Worm (Caenorhabditis elegans) whole organism, young adult: ENCODE measurements around the gene hif-1.

Experiments used
- B0261.1 ChIP-seq: sonication (generic microtip); optimal IDR thresholded peaks from 2 replicates; lab custom pipeline; 2016; ENCODE audit warnings: mild to moderate bottlenecking, missing genetic modification characterization, moderate library complexity, missing compliant biosample characterization
- C17E4.6 ChIP-seq: fragments of 200-800 bp; sonication (Bioruptor generic); IDR thresholded peaks from 2 replicates; pipeline ENCODE4 v1.3.6; 2022; ENCODE audit warnings: missing genetic modification reagents, missing genetic modification characterization, missing compliant biosample characterization
- F23B12.7 ChIP-seq: sonication (generic microtip); optimal IDR thresholded peaks from 2 replicates; lab custom pipeline; 2017; ENCODE audit warnings: missing genetic modification characterization, mild to moderate bottlenecking, missing compliant biosample characterization, antibody characterized with exemption, moderate library complexity; ENCODE audit not compliant: insufficient read depth
- F37B4.10 ChIP-seq: fragments of 200-800 bp; sonication (Bioruptor generic); IDR thresholded peaks from 2 replicates; pipeline ENCODE4 v1.3.6; 2022; ENCODE audit warnings: missing genetic modification characterization, missing compliant biosample characterization
- F57A8.1 ChIP-seq: fragments of 200-800 bp; sonication (Bioruptor generic); optimal IDR thresholded peaks from 2 replicates; lab custom pipeline; 2018; ENCODE audit warnings: mild to moderate bottlenecking, missing genetic modification characterization, moderate library complexity, missing compliant biosample characterization
- Y53F4B.3 ChIP-seq: fragments of 200-800 bp; sonication (Bioruptor generic); IDR thresholded peaks from 2 replicates; pipeline ENCODE4 v1.3.6; 2022; ENCODE audit warnings: missing genetic modification reagents, missing genetic modification characterization, missing compliant biosample characterization
- Y56A3A.18 ChIP-seq: fragments of 200-800 bp; sonication (Bioruptor generic); IDR thresholded peaks from 2 replicates; pipeline ENCODE4 v1.3.6; 2022; ENCODE audit warnings: missing genetic modification reagents, missing genetic modification characterization, missing compliant biosample characterization
- Y67H2A.10 ChIP-seq: fragments of 200-800 bp; sonication (Bioruptor generic); conservative IDR thresholded peaks from 2 replicates; pipeline ENCODE4 v1.3.6; 2022; ENCODE audit warnings: missing genetic modification reagents, missing genetic modification characterization, missing compliant biosample characterization
- Y79H2A.3 ChIP-seq: fragments of 200-800 bp; sonication (Bioruptor generic); conservative IDR thresholded peaks from 2 replicates; pipeline ENCODE4 v1.3.6; 2022; ENCODE audit warnings: missing genetic modification reagents, missing genetic modification characterization, missing compliant biosample characterization
- aptf-3 ChIP-seq: fragments of 200-800 bp; sonication (Bioruptor generic); IDR thresholded peaks from 2 replicates; pipeline ENCODE4 v1.3.6; 2022; ENCODE audit warnings: missing genetic modification characterization, missing compliant biosample characterization
- atf-7 ChIP-seq: sonication (generic microtip); optimal IDR thresholded peaks from 2 replicates; lab custom pipeline; 2017; ENCODE audit warnings: mild to moderate bottlenecking, missing genetic modification characterization, missing compliant biosample characterization
- attf-5 ChIP-seq: fragments of 200-800 bp; sonication (Bioruptor generic); optimal IDR thresholded peaks from 2 replicates; lab custom pipeline; 2018; ENCODE audit warnings: mild to moderate bottlenecking, missing genetic modification characterization, missing compliant biosample characterization
- attf-6 ChIP-seq: fragments of 200-800 bp; sonication (Bioruptor generic); IDR thresholded peaks from 2 replicates; pipeline ENCODE4 v1.3.6; 2022; ENCODE audit warnings: missing genetic modification reagents, missing genetic modification characterization, missing compliant biosample characterization
- cebp-1 ChIP-seq, 2 experiments: fragments of 200-800 bp in 1 of 2; sonication (Bioruptor generic) in 1 of 2; sonication (generic microtip) in 1 of 2; IDR thresholded peaks in 1 of 2; optimal IDR thresholded peaks in 1 of 2; 2 replicates each; pipeline versions ENCODE4 v1.3.6 to Lab custom; 2017 to 2022; ENCODE audit warnings: missing compliant biosample characterization in 2 of 2, missing genetic modification characterization in 2 of 2, mild to moderate bottlenecking in 1 of 2, missing genetic modification reagents in 1 of 2, moderate library complexity in 1 of 2
- cebp-2 ChIP-seq: fragments of 200-800 bp; sonication (Bioruptor generic); IDR thresholded peaks from 2 replicates; pipeline ENCODE4 v1.3.6; 2022; ENCODE audit warnings: missing genetic modification characterization, missing compliant biosample characterization
- dox-1 ChIP-seq: fragments of 200-800 bp; sonication (Bioruptor generic); IDR thresholded peaks from 2 replicates; pipeline ENCODE4 v1.3.6; 2022; ENCODE audit warnings: missing genetic modification reagents, missing genetic modification characterization, missing compliant biosample characterization
- efl-1 ChIP-seq: fragments of 150-350 bp; optimal IDR thresholded peaks from 2 replicates; lab custom pipeline; 2014; ENCODE audit warnings: missing biosample characterization, missing genetic modification reagents, missing genetic modification characterization
- egl-18 ChIP-seq: fragments of 200-800 bp; sonication (Bioruptor generic); IDR thresholded peaks from 2 replicates; pipeline ENCODE4 v1.3.6; 2022; ENCODE audit warnings: missing genetic modification reagents, missing genetic modification characterization, missing compliant biosample characterization
- egrh-3 ChIP-seq: fragments of 200-800 bp; sonication (Bioruptor generic); IDR thresholded peaks from 2 replicates; pipeline ENCODE4 v1.3.6; 2022; ENCODE audit warnings: missing genetic modification reagents, missing genetic modification characterization, missing compliant biosample characterization
- ets-4 ChIP-seq: fragments of 200-800 bp; sonication (Bioruptor generic); optimal IDR thresholded peaks from 2 replicates; lab custom pipeline; 2018; ENCODE audit warnings: mild to moderate bottlenecking, missing genetic modification characterization, missing compliant biosample characterization
- gei-17 ChIP-seq: fragments of 200-800 bp; sonication (Bioruptor generic); optimal IDR thresholded peaks from 2 replicates; lab custom pipeline; 2018; ENCODE audit warnings: mild to moderate bottlenecking, missing genetic modification characterization, missing compliant biosample characterization
- hmg-1.2 ChIP-seq: fragments of 200-800 bp; sonication (Bioruptor generic); IDR thresholded peaks from 2 replicates; pipeline ENCODE4 v1.3.6; 2022; ENCODE audit warnings: missing genetic modification reagents, missing genetic modification characterization, missing compliant biosample characterization
- hsf-1 ChIP-seq: fragments of 200-800 bp; sonication (Bioruptor generic); IDR thresholded peaks from 2 replicates; pipeline ENCODE4 v1.3.6; 2022; ENCODE audit warnings: missing genetic modification reagents, missing genetic modification characterization, missing compliant biosample characterization
- lag-1 ChIP-seq: fragments of 200-800 bp; sonication (Bioruptor generic); IDR thresholded peaks from 2 replicates; pipeline ENCODE4 v1.3.6; 2022; ENCODE audit warnings: missing genetic modification reagents, missing genetic modification characterization, missing compliant biosample characterization
- lin-26 ChIP-seq: fragments of 200-800 bp; sonication (Bioruptor generic); IDR thresholded peaks from 2 replicates; pipeline ENCODE4 v1.3.6; 2022; ENCODE audit warnings: missing genetic modification reagents, missing genetic modification characterization, missing compliant biosample characterization
- lin-54 ChIP-seq: fragments of 200-800 bp; sonication (Bioruptor generic); optimal IDR thresholded peaks from 2 replicates; lab custom pipeline; 2018; ENCODE audit warnings: mild to moderate bottlenecking, missing genetic modification characterization, missing compliant biosample characterization
- lsy-27 ChIP-seq: sonication (generic microtip); optimal IDR thresholded peaks from 2 replicates; lab custom pipeline; 2017; ENCODE audit warnings: missing genetic modification characterization, mild to moderate bottlenecking, missing compliant biosample characterization, antibody characterized with exemption, missing genotype, borderline replicate concordance; ENCODE audit not compliant: insufficient read depth
- madf-10 ChIP-seq: sonication (generic microtip); optimal IDR thresholded peaks from 2 replicates; lab custom pipeline; 2016; ENCODE audit warnings: mild to moderate bottlenecking, missing genetic modification characterization, missing compliant biosample characterization
- mcd-1 ChIP-seq: fragments of 200-800 bp; sonication (Bioruptor generic); IDR thresholded peaks from 2 replicates; pipeline ENCODE4 v1.3.6; 2022; ENCODE audit warnings: missing genetic modification reagents, missing genetic modification characterization, missing compliant biosample characterization
- nhr-90 ChIP-seq: sonication (generic microtip); optimal IDR thresholded peaks from 2 replicates; lab custom pipeline; 2016; ENCODE audit warnings: missing genotype, mild to moderate bottlenecking, missing genetic modification characterization, missing compliant biosample characterization
- pha-4 ChIP-seq: fragments of 150-350 bp; sonication (generic microtip); optimal IDR thresholded peaks from 2 replicates; lab custom pipeline; 2014; ENCODE audit warnings: missing biosample characterization, missing genetic modification reagents, missing genetic modification characterization
- repo-1 ChIP-seq: sonication (generic microtip); optimal IDR thresholded peaks from 2 replicates; lab custom pipeline; 2017; ENCODE audit warnings: mild to moderate bottlenecking, missing genetic modification characterization, missing compliant biosample characterization
- sea-2 ChIP-seq: fragments of 200-800 bp; sonication (Bioruptor generic); IDR thresholded peaks from 2 replicates; pipeline ENCODE4 v1.3.6; 2022; ENCODE audit warnings: missing genetic modification characterization, missing compliant biosample characterization
- sptf-2 ChIP-seq: fragments of 200-800 bp; sonication (Bioruptor generic); optimal IDR thresholded peaks from 2 replicates; lab custom pipeline; 2018; ENCODE audit warnings: mild to moderate bottlenecking, missing genetic modification characterization, missing compliant biosample characterization
- tbx-9 ChIP-seq: sonication (generic microtip); optimal IDR thresholded peaks from 2 replicates; lab custom pipeline; 2016; ENCODE audit warnings: borderline replicate concordance, missing genetic modification characterization, inconsistent platforms, missing compliant biosample characterization
- unc-62 ChIP-seq: fragments of 150-350 bp; optimal IDR thresholded peaks from 2 replicates; lab custom pipeline; 2014; ENCODE audit warnings: missing biosample characterization, missing genetic modification reagents, missing genetic modification characterization
- zfh-2 ChIP-seq: fragments of 200-800 bp; sonication (Bioruptor generic); conservative IDR thresholded peaks from 2 replicates; pipeline ENCODE4 v1.3.6; 2022; ENCODE audit warnings: missing genetic modification reagents, missing genetic modification characterization, missing compliant biosample characterization
- ztf-22 ChIP-seq: fragments of 200-800 bp; sonication (Bioruptor generic); optimal IDR thresholded peaks from 2 replicates; lab custom pipeline; 2018; ENCODE audit warnings: mild to moderate bottlenecking, missing genetic modification characterization, moderate library complexity, missing compliant biosample characterization
- ztf-3 ChIP-seq: fragments of 200-800 bp; sonication (Bioruptor generic); optimal IDR thresholded peaks from 2 replicates; lab custom pipeline; 2018; ENCODE audit warnings: mild to moderate bottlenecking, missing genetic modification characterization, missing compliant biosample characterization

hif-1 gene

ce11 chrV:20793761-20794160, 13.6 kb downstream of the hif-1 start (continued):
- TF ChIP-seq lsy-27, result no peak
- no peak for TF ChIP-seq nhr-90 (tag; lab: Kevin White, UChicago)
- TF ChIP-seq mcd-1 (GFP tag; lab: Robert Waterston, UW), result peak; percentile 24; the same call in 1 of the 2 replicates
- no peak for TF ChIP-seq ztf-3 (GFP tag; lab: Kevin White, UChicago)
- peak; percentile 56 for TF ChIP-seq dox-1 (GFP tag; lab: Robert Waterston, UW)
- no peak for TF ChIP-seq lag-1 (GFP tag; lab: Robert Waterston, UW)
- TF ChIP-seq egrh-3 (GFP tag; lab: Robert Waterston, UW), result peak; percentile 41; the same call in 1 of the 2 replicates
- TF ChIP-seq cebp-1 (GFP tag; IDR thresholded peaks at IDR 0.05; lab: Robert Waterston, UW), result no peak
- peak; percentile 50 for TF ChIP-seq cebp-1 (tag; optimal IDR thresholded peaks at IDR 0.05; lab: Kevin White, UChicago)
- TF ChIP-seq gei-17 (GFP tag; lab: Kevin White, UChicago), result no peak
- TF ChIP-seq madf-10, result peak; percentile 11
- TF ChIP-seq efl-1 (GFP tag; lab: Kevin White, UChicago), result no peak
- 0 out of 2 replicates have a peak, but pooled peaks have one; percentile 67 for TF ChIP-seq aptf-3 (GFP tag; lab: Robert Waterston, UW)
- no peak; the same call in 1 of the 2 replicates for TF ChIP-seq hmg-1.2 (GFP tag; lab: Robert Waterston, UW)
- TF ChIP-seq unc-62, result no peak
- no peak for TF ChIP-seq hsf-1
- TF ChIP-seq Y67H2A.10 (GFP tag; lab: Robert Waterston, UW), result no peak
- TF ChIP-seq attf-5, result peak; percentile 41

ce11 chrV:20795374-20795773, 15.2 kb downstream of the hif-1 start:
- TF ChIP-seq zfh-2 (0 out of 2 replicates have a peak, but pooled peaks have one; percentile 13), dox-1 (GFP tag; lab: Robert Waterston, UW) (0 out of 2 replicates have a peak, but pooled peaks have one; percentile 15)

ce11 chrV:20797918-20798317, 17.7 kb downstream of the hif-1 start, which contains the start of gene sdf-9:
Gene sdf-9, plus strand, starts transcription at chrV:20798218.
- TF ChIP-seq dox-1 (GFP tag; lab: Robert Waterston, UW), result no peak
- no peak for TF ChIP-seq ztf-22
- TF ChIP-seq egl-18 (GFP tag; lab: Robert Waterston, UW), result no peak
- TF ChIP-seq repo-1 (tag; lab: Kevin White, UChicago), result no peak
- no peak for TF ChIP-seq Y56A3A.18 (GFP tag; lab: Robert Waterston, UW)
- TF ChIP-seq cebp-1 (GFP tag; IDR thresholded peaks at IDR 0.05; lab: Robert Waterston, UW), result no peak
- TF ChIP-seq cebp-1 (tag; optimal IDR thresholded peaks at IDR 0.05; lab: Kevin White, UChicago), result no peak
- TF ChIP-seq B0261.1 (tag; lab: Kevin White, UChicago), result no peak
- TF ChIP-seq Y53F4B.3 (GFP tag; lab: Robert Waterston, UW), result no peak

- TF ChIP-seq egl-18 (GFP tag; lab: Robert Waterston, UW) (no peak), cebp-2 (no peak), F57A8.1 (no peak), F23B12.7 (no peak), attf-6 (no peak), hmg-1.2 (GFP tag; lab: Robert Waterston, UW) (no peak), sptf-2 (GFP tag; lab: Kevin White, UChicago) (no peak), tbx-9 (tag; lab: Kevin White, UChicago) (no peak), lin-54 (GFP tag; lab: Kevin White, UChicago) (no peak), lin-26 (GFP tag; lab: Robert Waterston, UW) (no peak), cebp-1 (GFP tag; IDR thresholded peaks at IDR 0.05; lab: Robert Waterston, UW) (no peak), cebp-1 (tag; optimal IDR thresholded peaks at IDR 0.05; lab: Kevin White, UChicago) (no peak), pha-4 (tag; lab: Kevin White, UChicago) (no peak), ets-4 (GFP tag; lab: Kevin White, UChicago) (no peak), F37B4.10 (GFP tag; lab: Robert Waterston, UW) (no peak), sea-2 (GFP tag; lab: Robert Waterston, UW) (no peak), atf-7 (no peak), C17E4.6 (GFP tag; lab: Robert Waterston, UW) (no peak), Y79H2A.3 (GFP tag; lab: Robert Waterston, UW) (no peak), dox-1 (GFP tag; lab: Robert Waterston, UW) (no peak)
Measured at ce11 chrV:20802906-20803305, 22.7 kb downstream of the hif-1 start, which contains the start of gene Y44A6D.5. Gene Y44A6D.5, minus strand, starts transcription at chrV:20803006.
